Worm (Caenorhabditis elegans) whole organism, mixed stage, embryonic: ENCODE measurements around the gene cdr-3.

ENCODE experiments used
- M03D4.4 ChIP-seq: sonication (generic microtip); optimal IDR thresholded peaks from 2 replicates; lab custom pipeline; 2017; ENCODE audit warnings: mild to moderate bottlenecking, missing genetic modification characterization, missing compliant biosample characterization
- bed-3 ChIP-seq: fragments of 200-800 bp; sonication (Bioruptor generic); optimal IDR thresholded peaks from 3 replicates; lab custom pipeline; 2018; ENCODE audit warnings: mild to moderate bottlenecking, missing genetic modification characterization, moderate library complexity, missing compliant biosample characterization
- blmp-1 ChIP-seq: fragments of 150-350 bp; optimal IDR thresholded peaks from 2 replicates; lab custom pipeline; 2014; ENCODE audit warnings: missing biosample characterization, missing genetic modification characterization
- ceh-39 ChIP-seq: fragments of 150-350 bp; optimal IDR thresholded peaks from 2 replicates; lab custom pipeline; 2014; ENCODE audit warnings: missing biosample characterization, missing genetic modification characterization
- ceh-43 ChIP-seq: fragments of 200-800 bp; sonication (Bioruptor generic); optimal IDR thresholded peaks from 2 replicates; lab custom pipeline; 2018; ENCODE audit warnings: mild to moderate bottlenecking, missing genetic modification characterization, moderate library complexity, missing compliant biosample characterization
- ceh-83 ChIP-seq: fragments of 200-800 bp; sonication (Bioruptor generic); optimal IDR thresholded peaks from 2 replicates; lab custom pipeline; 2018; ENCODE audit warnings: mild to moderate bottlenecking, missing genetic modification characterization, missing compliant biosample characterization
- ces-1 ChIP-seq: fragments of 150-350 bp; optimal IDR thresholded peaks from 2 replicates; lab custom pipeline; 2014; ENCODE audit warnings: missing biosample characterization, missing genetic modification reagents, missing genetic modification characterization
- cnd-1 ChIP-seq: fragments of 200-800 bp; sonication (Bioruptor generic); optimal IDR thresholded peaks from 2 replicates; lab custom pipeline; 2018; ENCODE audit warnings: mild to moderate bottlenecking, missing genetic modification characterization, missing compliant biosample characterization
- drap-1 ChIP-seq: fragments of 200-800 bp; sonication (Bioruptor generic); optimal IDR thresholded peaks from 3 replicates; lab custom pipeline; 2018; ENCODE audit warnings: mild to moderate bottlenecking, missing genetic modification characterization, missing compliant biosample characterization
- elt-3 ChIP-seq: fragments of 150-350 bp; optimal IDR thresholded peaks from 2 replicates; lab custom pipeline; 2014; ENCODE audit warnings: missing biosample characterization, missing genetic modification characterization
- ham-2 ChIP-seq: fragments of 200-800 bp; sonication (Bioruptor generic); optimal IDR thresholded peaks from 2 replicates; lab custom pipeline; 2018; ENCODE audit warnings: mild to moderate bottlenecking, missing genetic modification characterization, missing compliant biosample characterization
- hlh-1 ChIP-seq: fragments of 150-350 bp; optimal IDR thresholded peaks from 2 replicates; lab custom pipeline; 2014; ENCODE audit warnings: missing biosample characterization, missing genetic modification reagents, missing genetic modification characterization
- lin-13 ChIP-seq: fragments of 150-350 bp; optimal IDR thresholded peaks from 2 replicates; lab custom pipeline; 2014; ENCODE audit warnings: missing biosample characterization, missing genetic modification characterization
- lin-32 ChIP-seq: fragments of 200-800 bp; sonication (Bioruptor generic); optimal IDR thresholded peaks from 2 replicates; lab custom pipeline; 2018; ENCODE audit warnings: mild to moderate bottlenecking, missing genetic modification characterization, missing compliant biosample characterization
- lsy-2 ChIP-seq: fragments of 150-350 bp; optimal IDR thresholded peaks from 2 replicates; lab custom pipeline; 2014; ENCODE audit warnings: missing biosample characterization, missing genetic modification characterization
- mab-5 ChIP-seq: fragments of 150-350 bp; optimal IDR thresholded peaks from 2 replicates; lab custom pipeline; 2014; ENCODE audit warnings: missing biosample characterization, missing genetic modification characterization
- mep-1 ChIP-seq: fragments of 150-350 bp; optimal IDR thresholded peaks from 2 replicates; lab custom pipeline; 2017; ENCODE audit warnings: missing biosample characterization, missing genetic modification reagents, missing genetic modification characterization, inconsistent platforms
- mls-2 ChIP-seq: sonication (generic microtip); optimal IDR thresholded peaks from 2 replicates; lab custom pipeline; 2016; ENCODE audit warnings: mild to moderate bottlenecking, missing genetic modification characterization, moderate library complexity, missing compliant biosample characterization
- nhr-12 ChIP-seq: fragments of 150-350 bp; optimal IDR thresholded peaks from 2 replicates; lab custom pipeline; 2014; ENCODE audit warnings: missing biosample characterization, missing genetic modification characterization
- nhr-2 ChIP-seq: fragments of 150-350 bp; optimal IDR thresholded peaks from 2 replicates; lab custom pipeline; 2014; ENCODE audit warnings: missing biosample characterization, missing genetic modification characterization
- nhr-237 ChIP-seq: fragments of 150-350 bp; optimal IDR thresholded peaks from 2 replicates; lab custom pipeline; 2014; ENCODE audit warnings: missing biosample characterization, missing genetic modification characterization
- nhr-28 ChIP-seq: fragments of 150-350 bp; optimal IDR thresholded peaks from 2 replicates; lab custom pipeline; 2014; ENCODE audit warnings: missing biosample characterization, missing genetic modification characterization
- nhr-76 ChIP-seq: sonication (generic microtip); optimal IDR thresholded peaks from 2 replicates; lab custom pipeline; 2017; ENCODE audit warnings: missing biosample characterization, missing genetic modification characterization
- pha-4 ChIP-seq: fragments of 150-350 bp; optimal IDR thresholded peaks from 2 replicates; lab custom pipeline; 2018; ENCODE audit warnings: missing biosample characterization, missing genetic modification reagents, missing genetic modification characterization
- sem-2 ChIP-seq: fragments of 200-800 bp; sonication (Bioruptor generic); optimal IDR thresholded peaks from 2 replicates; lab custom pipeline; 2018; ENCODE audit warnings: mild to moderate bottlenecking, missing genetic modification characterization, missing compliant biosample characterization
- snpc-4 ChIP-seq: fragments of 150-350 bp; optimal IDR thresholded peaks from 2 replicates; lab custom pipeline; 2014; ENCODE audit warnings: missing biosample characterization, missing genetic modification characterization
- sptf-1 ChIP-seq: sonication (generic microtip); optimal IDR thresholded peaks from 2 replicates; lab custom pipeline; 2017; ENCODE audit warnings: mild to moderate bottlenecking, missing genetic modification characterization, moderate library complexity, missing compliant biosample characterization
- tbx-8 ChIP-seq: fragments of 200-800 bp; sonication (Bioruptor generic); optimal IDR thresholded peaks from 2 replicates; lab custom pipeline; 2018; ENCODE audit warnings: mild to moderate bottlenecking, missing genetic modification characterization, moderate library complexity, missing compliant biosample characterization
- unc-120 ChIP-seq: sonication (generic microtip); optimal IDR thresholded peaks from 2 replicates; lab custom pipeline; 2017; ENCODE audit warnings: missing genetic modification characterization, missing compliant biosample characterization; ENCODE audit not compliant: poor library complexity, severe bottlenecking
- unc-39 ChIP-seq: fragments of 150-350 bp; optimal IDR thresholded peaks from 2 replicates; lab custom pipeline; 2014; ENCODE audit warnings: missing biosample characterization, missing genetic modification characterization
- unc-62 ChIP-seq: fragments of 150-350 bp; optimal IDR thresholded peaks from 2 replicates; lab custom pipeline; 2014; ENCODE audit warnings: missing biosample characterization, missing genetic modification reagents, missing genetic modification characterization
- zip-8 ChIP-seq: fragments of 150-350 bp; optimal IDR thresholded peaks from 2 replicates; lab custom pipeline; 2014; ENCODE audit warnings: missing biosample characterization, missing genetic modification characterization
- ztf-11 ChIP-seq: fragments of 150-350 bp; optimal IDR thresholded peaks from 2 replicates; lab custom pipeline; 2014; ENCODE audit warnings: missing biosample characterization, missing genetic modification characterization

The cdr-3 gene

ce11 chrV:12417277-12417676, at the start of gene cdr-3:
cdr-3 (minus strand) TSS chrV:12417377.
- TF ChIP-seq tbx-8 (GFP tag; lab: Kevin White, UChicago) (no peak), bed-3 (GFP tag; lab: Kevin White, UChicago) (no peak), snpc-4 (tag; lab: Kevin White, UChicago) (no peak), hlh-1 (no peak), lin-32 (GFP tag; lab: Kevin White, UChicago) (no peak), drap-1 (GFP tag; lab: Kevin White, UChicago) (no peak), blmp-1 (no peak), lsy-2 (tag; lab: Kevin White, UChicago) (no peak), elt-3 (no peak), nhr-28 (tag; lab: Kevin White, UChicago) (no peak), mep-1 (no peak), cnd-1 (tag; lab: Kevin White, UChicago) (no peak), ztf-11 (no peak), ceh-39 (tag; lab: Kevin White, UChicago) (no peak), M03D4.4 (tag; lab: Kevin White, UChicago) (no peak), nhr-76 (no peak), unc-39 (tag; lab: Kevin White, UChicago) (no peak)
- TF ChIP-seq, all 35 proteins: peak for 0

ce11 chrV:12466653-12467052, 49.5 kb upstream of the cdr-3 start:
- TF ChIP-seq snpc-4 (tag; lab: Kevin White, UChicago) (no peak), nhr-2 (tag; lab: Kevin White, UChicago) (no peak), nhr-237 (tag; lab: Kevin White, UChicago) (no peak), lin-13 (no peak), unc-62 (GFP tag; lab: Kevin White, UChicago) (no peak), ham-2 (GFP tag; lab: Kevin White, UChicago) (no peak), lsy-2 (tag; lab: Kevin White, UChicago) (no peak), mab-5 (tag; lab: Kevin White, UChicago) (no peak), nhr-12 (tag; lab: Kevin White, UChicago) (no peak), ces-1 (GFP tag; lab: Kevin White, UChicago) (no peak), nhr-28 (tag; lab: Kevin White, UChicago) (no peak), ceh-43 (GFP tag; lab: Kevin White, UChicago) (no peak), M03D4.4 (tag; lab: Kevin White, UChicago) (no peak), sem-2 (GFP tag; lab: Kevin White, UChicago) (no peak), elt-3 (no peak), zip-8 (no peak), tbx-8 (GFP tag; lab: Kevin White, UChicago) (no peak), unc-120 (no peak), nhr-76 (no peak), hlh-1 (no peak)

- peak; percentile 25 for TF ChIP-seq mls-2 (tag; lab: Kevin White, UChicago)
- TF ChIP-seq mep-1 = peak; percentile 66
- peak; percentile 93 for TF ChIP-seq unc-62 (GFP tag; lab: Kevin White, UChicago)
- peak; percentile 38 for TF ChIP-seq M03D4.4 (tag; lab: Kevin White, UChicago)
- TF ChIP-seq ztf-11 = peak; percentile 61
- TF ChIP-seq elt-3 = no peak
- TF ChIP-seq nhr-237 (tag; lab: Kevin White, UChicago) = no peak
- TF ChIP-seq lsy-2 (tag; lab: Kevin White, UChicago) = peak; percentile 20
- peak; percentile 49 for TF ChIP-seq hlh-1
- no peak for TF ChIP-seq zip-8
- peak; percentile 26 for TF ChIP-seq sptf-1 (tag; lab: Kevin White, UChicago)
- peak; percentile 62 for TF ChIP-seq pha-4 (tag; lab: Kevin White, UChicago)
- peak; percentile 87 for TF ChIP-seq unc-120
- peak; percentile 18 for TF ChIP-seq unc-39 (tag; lab: Kevin White, UChicago)
- peak; percentile 83 for TF ChIP-seq ces-1 (GFP tag; lab: Kevin White, UChicago)
- TF ChIP-seq drap-1 (GFP tag; lab: Kevin White, UChicago) = peak; percentile 1
- no peak for TF ChIP-seq snpc-4 (tag; lab: Kevin White, UChicago)
- TF ChIP-seq, all 35 proteins: peak for 13
Measured at ce11 chrV:12465399-12465798, 48.2 kb upstream of the cdr-3 start.

ce11 chrV:12462908-12463307, 45.7 kb upstream of the cdr-3 start, which contains the start of gene egl-10:
egl-10 (minus strand) TSS chrV:12463008.
- no peak for TF ChIP-seq unc-120
- peak; percentile 6 for TF ChIP-seq cnd-1 (tag; lab: Kevin White, UChicago)

ce11 chrV:12460583-12460982, 43.4 kb upstream of the cdr-3 start:
- TF ChIP-seq nhr-28 (tag; lab: Kevin White, UChicago) (no peak), lin-32 (GFP tag; lab: Kevin White, UChicago) (no peak), unc-62 (GFP tag; lab: Kevin White, UChicago) (no peak), nhr-76 (no peak), ceh-83 (GFP tag; lab: Kevin White, UChicago) (no peak), ham-2 (GFP tag; lab: Kevin White, UChicago) (no peak), ces-1 (GFP tag; lab: Kevin White, UChicago) (no peak), lsy-2 (tag; lab: Kevin White, UChicago) (no peak), ceh-39 (tag; lab: Kevin White, UChicago) (no peak), blmp-1 (no peak)
- TF ChIP-seq, all 35 proteins: peak for 0
